Fruit fly (Drosophila melanogaster) whole organism, larva: ENCODE data around the gene Brms1.

Experiments used
- noc ChIP-seq: fragments of 200-800 bp; sonication (Bioruptor generic); optimal IDR thresholded peaks from 3 replicates; lab custom pipeline; 2019; ENCODE audit warnings: missing biosample characterization, mild to moderate bottlenecking, missing genetic modification characterization, moderate library complexity

Gene Brms1

DNA sequence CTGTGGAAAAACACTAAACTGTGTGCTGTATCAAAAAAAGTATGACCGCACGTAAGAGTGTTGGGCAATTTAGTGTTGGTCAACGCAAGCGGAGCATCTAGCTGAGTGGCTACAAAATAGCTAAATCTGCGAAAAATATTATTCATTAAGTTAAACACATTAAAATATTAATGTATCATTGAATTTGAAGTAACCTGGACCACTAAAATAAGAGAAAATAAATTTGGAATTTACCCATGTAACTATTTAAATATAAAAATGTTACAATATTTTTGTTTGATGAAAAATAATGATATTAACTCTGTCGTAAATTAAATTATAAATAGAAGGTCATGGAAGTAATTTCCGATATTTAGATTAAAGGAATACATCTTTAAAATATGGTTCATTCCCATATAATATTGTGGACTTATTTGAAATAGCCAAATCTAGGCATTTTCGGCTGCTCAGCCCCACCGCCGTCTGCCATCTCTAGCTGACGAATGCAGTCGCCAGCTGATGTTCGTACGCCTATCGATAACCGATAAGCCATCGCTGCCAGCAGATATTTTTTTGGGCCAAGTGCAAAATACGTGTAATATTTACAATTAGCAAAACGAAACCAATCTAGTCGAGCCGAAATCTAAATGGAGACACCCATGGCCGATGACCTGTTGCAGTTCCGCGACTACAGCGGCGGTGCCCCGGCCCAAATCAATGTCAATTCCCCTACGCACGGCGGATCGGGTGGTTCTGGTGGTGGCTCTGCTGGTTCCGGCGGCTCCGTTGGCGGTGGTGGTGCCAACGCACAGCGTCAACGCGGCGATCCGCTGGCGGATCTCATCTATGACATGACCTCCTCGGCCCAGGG, at the start of gene Brms1, which contains the start of gene CG4645:
Brms1 (minus strand) TSS at position 46 of the 850 bp plus-strand sequence.
CG4645 (plus strand) TSS at position 377 of the 850 bp plus-strand sequence.
- TF ChIP-seq noc (tag; lab: Kevin White, UChicago) = peak; percentile 49

DNA sequence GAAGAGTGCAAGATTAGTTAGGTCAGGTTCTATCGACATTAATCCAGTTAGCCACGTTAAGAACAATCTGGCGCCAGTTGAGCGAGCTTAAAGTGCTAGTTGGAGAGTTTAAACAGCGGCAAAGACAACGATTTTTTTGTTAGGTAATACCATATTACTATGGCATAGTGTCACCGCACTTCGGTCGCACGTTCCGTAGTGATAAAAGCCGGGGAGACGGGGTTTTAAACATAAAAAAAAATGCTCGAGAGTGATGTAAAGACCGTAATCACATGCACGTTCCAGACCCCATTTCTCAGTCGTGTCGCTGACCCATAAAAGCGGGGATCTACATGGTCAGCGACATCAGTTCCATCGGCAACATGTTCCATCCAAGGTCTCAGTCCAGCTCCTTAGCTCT, 49.5 kb upstream of the Brms1 start, which contains the start of gene CG32642:
CG32642 (plus strand) TSS at position 301 of the 400 bp plus-strand sequence.
- no peak for TF ChIP-seq noc (tag; lab: Kevin White, UChicago)

DNA sequence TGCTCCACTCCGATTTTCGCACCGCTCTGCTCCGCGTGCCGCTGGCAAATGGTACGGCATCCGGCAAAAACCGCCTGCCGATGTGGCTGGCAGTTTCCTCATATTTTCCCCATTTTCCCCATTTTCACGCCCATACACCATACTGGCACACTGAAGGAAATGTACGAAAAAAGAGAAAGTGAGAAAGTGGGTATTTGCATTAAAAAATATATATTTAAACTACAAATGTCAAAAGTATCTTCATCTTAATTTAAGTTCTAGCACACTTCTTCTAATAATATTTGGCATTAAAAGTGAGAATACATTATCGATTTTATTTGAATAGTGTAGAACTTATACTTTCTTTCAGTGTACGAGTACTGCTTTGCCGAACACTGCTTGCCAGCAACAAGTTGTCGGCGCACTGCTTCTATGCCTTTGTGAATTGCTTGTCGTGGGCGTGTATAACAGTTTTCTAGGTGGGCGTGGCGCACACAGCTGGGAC, 48.0 kb upstream of the Brms1 start, which contains the start of gene hec:
hec (minus strand) TSS at position 51 of the 484 bp plus-strand sequence.
- TF ChIP-seq noc (tag; lab: Kevin White, UChicago) = no peak

DNA sequence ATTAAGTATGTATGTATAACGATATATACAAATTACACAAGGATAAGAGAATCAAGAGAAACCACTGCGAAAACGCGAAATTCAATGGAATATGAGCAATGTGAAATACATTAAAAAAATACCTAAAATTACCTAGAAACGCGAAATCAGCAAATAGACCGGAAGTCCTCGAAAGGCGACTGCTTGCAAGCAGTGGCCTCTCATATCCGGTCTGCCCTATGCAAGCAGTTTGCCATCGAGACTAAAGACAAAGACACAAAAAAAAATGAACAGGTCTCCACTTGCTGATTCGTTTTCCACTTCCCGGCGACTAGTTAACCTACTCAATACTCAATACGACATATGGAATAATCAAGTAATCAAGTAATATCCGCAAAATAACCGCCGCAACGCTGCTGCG, 38.2 kb upstream of the Brms1 start:
- TF ChIP-seq noc (tag; lab: Kevin White, UChicago) = no peak

DNA sequence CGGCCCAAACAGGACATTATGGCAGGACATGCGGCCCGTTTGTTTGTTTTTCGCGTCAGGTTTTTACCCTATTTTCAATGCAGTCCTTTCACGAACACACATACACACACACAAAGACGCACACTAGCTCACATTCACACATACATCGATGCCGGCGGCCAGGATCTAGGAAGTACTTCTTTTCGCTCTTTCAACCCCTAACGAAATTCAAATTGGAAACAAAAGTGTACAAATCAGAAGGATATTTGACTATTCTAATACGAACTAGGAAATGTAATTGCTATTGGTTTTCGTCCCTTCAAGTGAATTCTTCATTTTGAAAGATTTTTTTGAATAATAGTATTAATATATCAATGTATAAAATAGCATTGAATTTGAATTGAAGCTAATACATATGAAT, 31.0 kb upstream of the Brms1 start:
- TF ChIP-seq noc (tag; lab: Kevin White, UChicago) = no peak

DNA sequence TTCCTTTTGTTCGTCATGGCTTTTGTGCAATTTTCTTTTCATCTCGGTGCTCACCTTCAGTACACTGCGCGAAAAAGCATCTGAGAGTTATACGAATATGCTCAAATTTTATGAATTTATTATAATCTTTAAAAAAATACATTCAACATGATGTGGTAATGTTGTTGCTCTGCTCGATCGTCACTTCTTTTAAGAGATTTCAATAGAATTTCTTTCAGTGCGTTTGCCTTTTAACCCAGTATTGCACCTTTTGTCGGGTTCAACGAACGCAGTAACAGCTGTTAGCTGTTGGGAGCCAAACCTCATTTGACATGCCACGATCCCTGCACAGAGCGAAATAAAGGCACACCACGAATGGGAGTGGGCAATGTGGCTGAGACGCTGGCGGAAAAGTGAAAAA, 30.5 kb upstream of the Brms1 start:
- TF ChIP-seq noc (tag; lab: Kevin White, UChicago) = no peak

DNA sequence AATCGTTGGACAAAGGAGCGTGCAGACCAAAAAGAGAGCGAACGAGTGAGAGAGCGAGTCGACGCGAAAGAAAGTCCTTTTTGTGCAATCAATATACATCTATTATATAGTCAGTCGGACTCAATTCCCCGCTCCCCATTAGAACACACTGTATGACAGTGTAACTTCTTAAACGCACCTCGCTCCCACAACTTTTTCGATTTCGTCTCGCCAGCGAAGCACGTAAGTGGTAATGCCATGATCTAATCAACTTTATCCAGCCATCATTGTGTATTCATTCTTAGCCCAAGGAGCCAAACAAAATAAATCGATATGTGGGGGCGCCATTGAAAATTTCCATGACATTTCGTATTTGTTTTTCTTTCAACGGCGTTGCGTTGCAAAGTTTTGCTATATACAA, 29.6 kb upstream of the Brms1 start:
- no peak for TF ChIP-seq noc (tag; lab: Kevin White, UChicago)

DNA sequence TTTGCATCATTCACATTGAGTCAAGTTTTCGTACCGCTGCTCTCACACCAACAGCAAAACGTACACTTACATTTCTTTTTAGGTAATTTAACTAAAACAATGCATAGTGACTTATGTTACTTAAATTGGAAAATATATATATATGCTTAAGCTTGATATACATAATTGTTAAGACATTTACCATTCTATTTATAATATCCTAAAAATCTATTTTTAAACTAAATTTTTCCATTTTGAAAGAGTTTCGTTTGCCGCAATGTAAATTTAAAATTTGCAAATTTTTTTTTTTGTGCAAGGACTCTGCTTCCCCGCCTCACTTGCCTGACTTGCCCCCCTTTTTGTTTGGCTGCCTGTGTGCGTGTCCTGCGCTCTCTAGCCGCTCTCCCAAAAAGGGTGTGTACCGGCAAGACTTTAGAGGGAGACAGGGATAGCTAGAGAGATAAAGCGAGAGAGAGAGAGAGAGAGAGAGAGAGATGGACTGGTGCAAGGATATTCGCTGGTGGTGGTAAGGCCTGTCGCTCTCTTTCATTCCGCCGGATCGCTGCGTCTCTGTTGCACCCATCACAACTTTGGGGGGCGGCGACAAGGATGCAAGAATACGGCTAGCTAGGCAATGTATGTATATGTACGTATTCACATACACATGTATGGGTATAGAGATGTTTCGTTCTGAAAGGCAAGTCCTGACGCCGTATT, 28.6 kb upstream of the Brms1 start:
- no peak for TF ChIP-seq noc (tag; lab: Kevin White, UChicago)

DNA sequence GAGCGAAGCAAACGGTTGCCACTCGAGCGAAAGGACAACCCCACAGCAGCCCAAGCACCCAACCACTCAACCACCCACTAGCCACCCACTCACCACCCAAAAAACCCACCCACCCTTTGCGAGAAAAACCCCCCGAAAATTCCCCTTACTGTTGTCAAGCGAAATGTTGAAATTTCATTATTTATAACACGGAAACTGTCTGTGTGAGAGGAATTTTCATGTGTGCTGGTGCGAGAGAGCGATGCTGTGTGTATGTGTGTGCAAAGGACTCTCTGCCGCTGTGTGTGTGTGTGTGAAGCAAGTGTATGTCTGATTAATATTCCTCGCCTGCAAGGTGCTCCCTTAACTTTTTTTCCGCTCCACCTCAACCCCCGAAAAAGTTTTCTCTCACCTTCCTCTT, 20.4 kb upstream of the Brms1 start:
- TF ChIP-seq noc (tag; lab: Kevin White, UChicago) = no peak

DNA sequence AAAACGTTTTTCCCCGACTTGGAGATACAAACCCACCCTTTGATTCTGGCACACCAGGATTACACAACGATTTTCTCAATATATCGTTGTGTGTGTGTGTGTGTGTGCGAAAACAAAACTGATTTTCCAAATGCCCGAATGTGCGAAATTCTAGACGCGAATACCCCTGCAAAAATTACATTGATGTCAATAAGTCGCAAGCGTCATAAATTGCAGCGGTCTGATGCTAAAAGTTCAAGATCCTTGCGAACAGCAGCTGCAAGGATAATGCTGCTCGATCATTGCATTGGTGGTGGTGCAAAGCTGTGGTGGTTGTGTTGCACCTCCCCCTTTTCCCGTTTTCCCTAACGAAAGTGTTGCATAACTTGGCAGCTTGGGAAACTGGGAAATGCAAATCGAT, 18.2 kb upstream of the Brms1 start:
- no peak for TF ChIP-seq noc (tag; lab: Kevin White, UChicago)

DNA sequence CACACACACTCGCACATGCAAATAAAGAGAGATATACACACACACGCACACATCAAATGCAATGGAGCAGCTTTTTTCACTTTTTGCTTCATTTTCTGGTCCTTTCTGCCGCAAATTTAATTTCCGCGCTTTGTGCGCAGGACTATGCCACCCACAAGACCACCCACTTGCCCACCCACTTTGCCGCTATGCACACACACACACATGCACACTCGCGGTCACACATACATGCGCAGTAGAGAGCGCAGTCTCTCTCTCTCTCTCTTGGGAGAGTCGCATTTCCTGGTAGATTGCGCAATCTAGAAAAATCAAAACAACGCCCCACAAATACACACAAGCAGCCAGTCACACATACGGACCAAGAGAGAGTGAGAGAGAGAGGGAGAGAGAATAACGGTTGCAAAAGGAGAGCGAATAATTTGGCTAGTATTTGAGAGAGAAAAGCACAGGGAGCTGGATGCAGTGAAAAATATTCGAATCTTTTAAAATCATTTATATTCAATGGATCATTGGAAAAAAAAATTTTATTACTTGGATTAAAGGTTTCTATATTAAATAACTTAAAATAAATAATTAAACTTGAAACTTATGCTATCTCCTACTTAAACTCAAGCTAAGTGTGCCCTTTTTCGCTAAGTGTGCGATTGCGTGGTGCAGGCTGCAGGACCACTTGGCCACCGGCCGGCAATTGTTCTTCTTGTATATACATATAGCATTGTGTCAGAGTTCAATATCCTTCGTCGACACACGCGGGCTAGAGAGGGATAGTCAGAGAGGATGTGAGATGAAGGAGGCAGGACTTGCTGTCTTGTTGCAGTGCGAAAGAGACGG, 16.2 kb upstream of the Brms1 start:
- no peak for TF ChIP-seq noc (tag; lab: Kevin White, UChicago)

DNA sequence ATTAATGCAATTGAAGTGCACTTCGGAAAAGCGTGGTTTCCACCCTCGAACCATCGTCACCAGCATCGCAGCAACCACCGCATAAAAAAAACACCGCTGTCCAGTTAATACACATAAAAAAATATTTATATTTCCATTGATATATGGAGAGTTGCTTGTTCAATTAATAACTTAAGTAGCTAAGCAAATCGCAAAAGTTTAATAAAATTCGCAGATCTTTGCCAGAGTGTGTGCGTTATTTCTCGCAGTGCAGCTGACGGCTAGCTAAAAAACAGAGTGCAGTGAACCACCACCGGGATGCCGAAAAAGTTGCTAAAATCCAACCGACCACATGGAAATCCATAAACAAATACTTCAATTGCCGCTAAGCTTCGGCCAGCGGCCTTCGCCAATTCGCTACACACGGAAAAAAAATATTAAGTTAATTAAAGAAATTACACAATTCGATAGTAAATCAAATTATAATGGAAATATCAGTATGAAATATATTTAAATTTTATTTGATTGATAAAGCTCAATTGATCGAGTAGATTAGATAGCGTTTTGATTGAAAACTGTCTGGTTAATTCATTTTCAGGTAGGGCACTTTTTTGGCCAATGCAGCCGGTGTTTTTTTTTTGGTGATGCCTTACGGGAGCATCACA, 14.0 kb upstream of the Brms1 start:
- TF ChIP-seq noc (tag; lab: Kevin White, UChicago) = no peak

DNA sequence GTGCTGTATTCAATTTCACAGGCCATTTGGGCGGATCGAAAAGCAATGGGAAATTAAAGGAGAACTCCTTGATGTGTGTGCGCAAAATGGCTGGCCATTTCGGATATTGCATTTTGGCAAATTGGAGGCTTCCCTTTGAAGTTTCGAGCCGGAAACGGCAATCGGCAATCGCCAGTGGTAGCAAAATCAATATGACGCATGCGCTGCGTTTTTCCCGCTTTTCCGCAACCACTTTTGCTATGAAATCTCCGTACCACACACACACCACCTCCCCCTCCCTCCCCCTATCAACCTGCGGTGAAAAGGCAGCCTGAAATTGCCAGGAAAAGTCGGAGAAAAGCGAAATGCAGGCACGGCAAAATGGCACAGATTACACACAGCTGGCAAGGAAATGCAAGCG, 12.9 kb upstream of the Brms1 start:
- no peak for TF ChIP-seq noc (tag; lab: Kevin White, UChicago)

DNA sequence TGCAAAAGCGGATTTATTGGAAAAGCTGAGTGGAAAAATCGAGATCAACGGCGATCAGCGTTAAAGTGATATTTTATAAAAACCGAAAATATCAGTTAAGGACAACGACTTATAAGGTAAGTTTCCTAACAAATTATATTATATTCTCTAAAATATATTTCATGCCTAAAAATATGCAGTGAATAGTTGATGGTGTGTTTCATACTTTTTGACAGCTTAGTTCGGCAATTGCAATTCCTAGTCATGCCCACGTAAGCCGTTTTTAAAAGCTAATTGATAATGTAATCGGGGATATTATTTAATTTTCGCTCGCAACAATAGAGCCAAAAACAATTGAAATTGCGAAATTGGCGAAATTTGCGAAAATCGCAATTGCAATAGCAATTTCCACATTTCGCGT, 10.2 kb upstream of the Brms1 start:
- no peak for TF ChIP-seq noc (tag; lab: Kevin White, UChicago)

DNA sequence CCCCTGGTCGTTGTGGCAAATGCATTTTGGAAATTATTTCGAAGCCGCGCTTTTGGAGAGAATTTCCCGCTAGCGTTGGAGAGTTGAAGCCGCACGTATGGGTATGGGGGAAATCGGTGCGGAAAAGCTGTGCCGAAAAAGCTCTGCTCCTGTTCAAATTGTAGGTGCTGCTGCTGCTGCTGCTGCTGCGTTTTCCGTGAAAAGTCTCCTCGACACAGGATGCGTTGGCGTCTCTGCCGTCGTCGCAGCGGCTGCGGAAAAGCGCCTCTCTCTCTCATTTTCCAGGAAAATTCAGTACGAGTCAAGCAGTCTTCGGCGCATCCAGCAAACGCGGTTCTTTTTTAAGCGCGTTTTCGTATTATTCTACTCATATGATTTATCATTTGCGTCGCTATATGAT, 7.8 kb upstream of the Brms1 start, which contains the start of gene fne:
fne (plus strand) TSS at position 301 of the 400 bp plus-strand sequence.
- TF ChIP-seq noc (tag; lab: Kevin White, UChicago) = no peak
